Fruit fly (Drosophila melanogaster) whole organism, embryonic: ENCODE data around the gene CG11768.

ENCODE experiments used
- C15 ChIP-seq: fragments of 200-800 bp; sonication (Bioruptor generic); IDR thresholded peaks from 3 replicates; pipeline ENCODE4 v1.3.6; 2022; ENCODE audit warnings: missing biosample characterization, missing genetic modification characterization
- CG12391 ChIP-seq: fragments of 200-800 bp; sonication (Bioruptor generic); optimal IDR thresholded peaks from 3 replicates; lab custom pipeline; 2018; ENCODE audit warnings: missing biosample characterization, mild to moderate bottlenecking, missing genetic modification characterization, moderate library complexity
- CG12659 ChIP-seq: fragments of 200-800 bp; sonication (Bioruptor generic); optimal IDR thresholded peaks from 3 replicates; lab custom pipeline; 2017; ENCODE audit warnings: mild to moderate bottlenecking, missing biosample characterization, missing genetic modification reagents, missing genetic modification characterization
- CG13287 ChIP-seq: fragments of 200-800 bp; sonication (Bioruptor generic); IDR thresholded peaks from 2 replicates; pipeline ENCODE4 v1.3.6; 2022; ENCODE audit warnings: missing biosample characterization, missing genetic modification characterization; ENCODE audit not compliant: partially characterized antibody
- CG13424 ChIP-seq: fragments of 200-800 bp; sonication (Bioruptor generic); optimal IDR thresholded peaks from 2 replicates; lab custom pipeline; 2019; ENCODE audit warnings: missing biosample characterization, mild to moderate bottlenecking, missing genetic modification characterization, moderate library complexity
- CG13894 ChIP-seq: fragments of 200-800 bp; sonication (Bioruptor generic); optimal IDR thresholded peaks from 3 replicates; lab custom pipeline; 2018; ENCODE audit warnings: missing biosample characterization, mild to moderate bottlenecking, missing genetic modification characterization, moderate library complexity
- CG14860 ChIP-seq: fragments of 200-800 bp; sonication (Bioruptor generic); IDR thresholded peaks from 3 replicates; pipeline ENCODE4 v1.3.6; 2022; ENCODE audit warnings: missing biosample characterization, missing genetic modification characterization; ENCODE audit not compliant: partially characterized antibody
- CG14965 ChIP-seq: fragments of 200-800 bp; sonication (Bioruptor generic); optimal IDR thresholded peaks from 2 replicates; lab custom pipeline; 2016; ENCODE audit warnings: missing biosample characterization, missing genetic modification characterization, borderline replicate concordance
- CG15514 ChIP-seq: fragments of 200-800 bp; sonication (Bioruptor generic); optimal IDR thresholded peaks from 3 replicates; lab custom pipeline; 2017; ENCODE audit warnings: missing biosample characterization, missing genetic modification characterization, mild to moderate bottlenecking, moderate library complexity, missing genetic modification reagents
- CG17361 ChIP-seq: fragments of 200-800 bp; sonication (Bioruptor generic); IDR thresholded peaks from 3 replicates; pipeline ENCODE4 v1.3.6; 2022; ENCODE audit warnings: missing biosample characterization, missing genetic modification characterization
- CG1832 ChIP-seq: fragments of 200-800 bp; sonication (Bioruptor generic); optimal IDR thresholded peaks from 2 replicates; lab custom pipeline; 2017; ENCODE audit warnings: missing biosample characterization, mild to moderate bottlenecking, missing genetic modification characterization, inconsistent platforms
- CG18476 ChIP-seq: fragments of 200-800 bp; sonication (Bioruptor generic); optimal IDR thresholded peaks from 2 replicates; lab custom pipeline; 2016; ENCODE audit warnings: missing biosample characterization, mild to moderate bottlenecking, missing genetic modification characterization
- CG3065 ChIP-seq: fragments of 200-800 bp; sonication (Bioruptor generic); optimal IDR thresholded peaks from 2 replicates; lab custom pipeline; 2016; ENCODE audit warnings: missing biosample characterization, missing genetic modification characterization
- CG33213 ChIP-seq: fragments of 200-800 bp; sonication (Bioruptor generic); optimal IDR thresholded peaks from 3 replicates; lab custom pipeline; 2016; ENCODE audit warnings: missing biosample characterization, missing genetic modification characterization
- CG3726 ChIP-seq: fragments of 200-800 bp; sonication (Bioruptor generic); IDR thresholded peaks from 3 replicates; pipeline ENCODE4, ENCODE4 v1.3.6; 2022; ENCODE audit warnings: missing biosample characterization, missing genetic modification characterization
- CG5245 ChIP-seq: fragments of 200-800 bp; sonication (Bioruptor generic); optimal IDR thresholded peaks from 3 replicates; lab custom pipeline; 2016; ENCODE audit warnings: missing biosample characterization, missing genetic modification characterization
- CG9876 ChIP-seq: fragments of 200-800 bp; sonication (Bioruptor generic); optimal IDR thresholded peaks from 2 replicates; lab custom pipeline; 2016; ENCODE audit warnings: missing biosample characterization, missing genetic modification characterization
- Doc2 ChIP-seq: fragments of 200-800 bp; sonication (Bioruptor generic); IDR thresholded peaks from 2 replicates; pipeline ENCODE4 v1.3.6; 2022; ENCODE audit warnings: missing biosample characterization, missing genetic modification characterization
- HLH4C ChIP-seq: fragments of 200-800 bp; sonication (Bioruptor generic); IDR thresholded peaks from 3 replicates; pipeline ENCODE4 v1.3.6; 2022; ENCODE audit warnings: missing biosample characterization, missing genetic modification characterization; ENCODE audit not compliant: partially characterized antibody
- Hmx ChIP-seq: fragments of 200-800 bp; sonication (Bioruptor generic); optimal IDR thresholded peaks from 2 replicates; lab custom pipeline; 2016; ENCODE audit warnings: missing biosample characterization, missing genetic modification characterization
- Jarid2 ChIP-seq: fragments of 200-800 bp; sonication (Bioruptor generic); optimal IDR thresholded peaks from 3 replicates; lab custom pipeline; 2017; ENCODE audit warnings: mild to moderate bottlenecking, missing biosample characterization, missing genetic modification reagents, missing genetic modification characterization
- Lim3 ChIP-seq: fragments of 200-800 bp; sonication (Bioruptor generic); IDR thresholded peaks from 2 replicates; pipeline ENCODE4 v1.3.6; 2022; ENCODE audit warnings: missing biosample characterization, missing genetic modification characterization
- MESR4 ChIP-seq: fragments of 200-800 bp; sonication (Bioruptor generic); optimal IDR thresholded peaks from 2 replicates; lab custom pipeline; 2018; ENCODE audit warnings: missing biosample characterization, mild to moderate bottlenecking, missing genetic modification characterization, moderate library complexity
- Meics ChIP-seq: fragments of 200-800 bp; sonication (Bioruptor generic); optimal IDR thresholded peaks from 2 replicates; lab custom pipeline; 2017; ENCODE audit warnings: missing biosample characterization, mild to moderate bottlenecking, missing genetic modification characterization
- NFAT ChIP-seq: fragments of 200-800 bp; sonication (Bioruptor generic); IDR thresholded peaks from 2 replicates; pipeline ENCODE4 v1.3.6; 2022; ENCODE audit warnings: missing biosample characterization, missing genetic modification characterization
- Poxn ChIP-seq: fragments of 200-800 bp; sonication (Bioruptor generic); IDR thresholded peaks from 2 replicates; pipeline ENCODE4 v1.3.6; 2022; ENCODE audit warnings: missing biosample characterization, missing genetic modification characterization
- Six4 ChIP-seq: fragments of 200-800 bp; sonication (Bioruptor generic); optimal IDR thresholded peaks from 2 replicates; lab custom pipeline; 2016; ENCODE audit warnings: missing biosample characterization, missing genetic modification characterization
- Trl ChIP-seq, 3 experiments: fragments of >200 bp in 2 of 3; fragments of 200-800 bp in 1 of 3; sonication (Bioruptor generic) in 1 of 3; optimal IDR thresholded peaks; 2 replicates in 1 of 3; 3 replicates in 2 of 3; lab custom pipeline; 2016 to 2017; ENCODE audit warnings: missing biosample characterization in 1 of 3, missing genetic modification characterization in 1 of 3
- abd-A ChIP-seq: fragments of 200-800 bp; sonication (Bioruptor generic); optimal IDR thresholded peaks from 3 replicates; lab custom pipeline; 2019; ENCODE audit warnings: missing biosample characterization, mild to moderate bottlenecking, missing genetic modification characterization, moderate library complexity
- aop ChIP-seq: fragments of 200-800 bp; sonication (Bioruptor generic); IDR thresholded peaks from 2 replicates; pipeline ENCODE4 v1.3.6; 2022; ENCODE audit warnings: missing biosample characterization, missing genetic modification characterization
- ap ChIP-seq: fragments of 200-800 bp; sonication (Bioruptor generic); IDR thresholded peaks from 2 replicates; pipeline ENCODE4 v1.3.6; 2022; ENCODE audit warnings: missing biosample characterization, missing genetic modification characterization
- ara ChIP-seq: fragments of 200-800 bp; sonication (Bioruptor generic); IDR thresholded peaks from 2 replicates; pipeline ENCODE4 v1.3.6; 2022; ENCODE audit warnings: missing biosample characterization, missing genetic modification characterization
- bbx ChIP-seq: fragments of 200-800 bp; sonication (Bioruptor generic); IDR thresholded peaks from 2 replicates; pipeline ENCODE4 v1.3.6; 2022; ENCODE audit warnings: missing biosample characterization, missing genetic modification characterization; ENCODE audit not compliant: partially characterized antibody
- btn ChIP-seq: fragments of 200-800 bp; sonication (Bioruptor generic); optimal IDR thresholded peaks from 2 replicates; lab custom pipeline; 2016; ENCODE audit warnings: missing biosample characterization, missing genetic modification characterization
- ci ChIP-seq: fragments of 200-800 bp; sonication (Bioruptor generic); IDR thresholded peaks from 3 replicates; pipeline ENCODE4 v1.3.6; 2022; ENCODE audit warnings: missing biosample characterization, missing genetic modification characterization
- dati ChIP-seq: fragments of 200-800 bp; sonication (Bioruptor generic); IDR thresholded peaks from 2 replicates; pipeline ENCODE4 v1.3.6; 2022; ENCODE audit warnings: missing biosample characterization, missing genetic modification characterization
- ftz-f1 ChIP-seq: fragments of 200-800 bp; sonication (Bioruptor generic); optimal IDR thresholded peaks from 2 replicates; lab custom pipeline; 2016; ENCODE audit warnings: missing biosample characterization, missing genetic modification characterization
- gcm2 ChIP-seq: fragments of 200-800 bp; sonication (Bioruptor generic); optimal IDR thresholded peaks from 2 replicates; lab custom pipeline; 2016; ENCODE audit warnings: missing biosample characterization, missing genetic modification characterization
- inv ChIP-seq: fragments of 200-800 bp; sonication (Bioruptor generic); IDR thresholded peaks from 2 replicates; pipeline ENCODE4 v1.3.6; 2022; ENCODE audit warnings: missing biosample characterization, missing genetic modification characterization; ENCODE audit not compliant: partially characterized antibody
- kah ChIP-seq: fragments of 200-800 bp; sonication (Bioruptor generic); optimal IDR thresholded peaks from 2 replicates; lab custom pipeline; 2018; ENCODE audit warnings: missing biosample characterization, mild to moderate bottlenecking, missing genetic modification characterization
- ken ChIP-seq: fragments of 200-800 bp; sonication (Bioruptor generic); IDR thresholded peaks from 3 replicates; pipeline ENCODE4 v1.3.6; 2022; ENCODE audit warnings: missing biosample characterization, missing genetic modification characterization
- kni ChIP-seq: fragments of 200-800 bp; sonication (Bioruptor generic); optimal IDR thresholded peaks from 3 replicates; lab custom pipeline; 2017; ENCODE audit warnings: mild to moderate bottlenecking, missing biosample characterization, missing genetic modification reagents, missing genetic modification characterization
- lov ChIP-seq, 2 experiments: fragments of 200-800 bp in 1 of 2; fragments of >200 bp in 1 of 2; sonication (Bioruptor generic) in 1 of 2; IDR thresholded peaks in 1 of 2; optimal IDR thresholded peaks in 1 of 2; 2 replicates in 1 of 2; 3 replicates in 1 of 2; pipeline versions ENCODE4 v1.3.6 to Lab custom; 2017 to 2022; ENCODE audit warnings: missing biosample characterization in 1 of 2, missing genetic modification characterization in 1 of 2
- mam ChIP-seq: fragments of 200-800 bp; sonication (Bioruptor generic); optimal IDR thresholded peaks from 3 replicates; lab custom pipeline; 2016; ENCODE audit warnings: missing biosample characterization, missing genetic modification characterization
- run ChIP-seq: fragments of 200-800 bp; sonication (Bioruptor generic); optimal IDR thresholded peaks from 3 replicates; lab custom pipeline; 2018; ENCODE audit warnings: missing biosample characterization, mild to moderate bottlenecking, missing genetic modification characterization
- schlank ChIP-seq: fragments of 200-800 bp; sonication (Bioruptor generic); optimal IDR thresholded peaks from 2 replicates; lab custom pipeline; 2018; ENCODE audit warnings: missing biosample characterization, mild to moderate bottlenecking, missing genetic modification characterization
- ssp ChIP-seq: fragments of 200-800 bp; sonication (Bioruptor generic); IDR thresholded peaks from 2 replicates; pipeline ENCODE4 v1.3.6; 2022; ENCODE audit warnings: missing biosample characterization, missing genetic modification characterization
- wek ChIP-seq: fragments of 200-800 bp; sonication (Bioruptor generic); optimal IDR thresholded peaks from 3 replicates; lab custom pipeline; 2018; ENCODE audit warnings: missing biosample characterization, mild to moderate bottlenecking, missing genetic modification characterization, moderate library complexity

The CG11768 gene

dm6 chr3R:8792463-8793175, 24.6 kb upstream of the CG11768 start (continued):
- TF ChIP-seq Doc2 (GFP tag; lab: Robert Waterston, UW) = no peak
- TF ChIP-seq ftz-f1 (GFP tag; lab: Kevin White, UChicago) = no peak
- no peak; the same call in 2 of the 3 replicates for TF ChIP-seq HLH4C (GFP tag; lab: Robert Waterston, UW)
- TF ChIP-seq kni = peak; percentile 50
- TF ChIP-seq ken = no peak
- no peak for TF ChIP-seq CG12391 (tag; lab: Kevin White, UChicago)
- no peak for TF ChIP-seq inv (GFP tag; lab: Robert Waterston, UW)
- TF ChIP-seq CG5245 (GFP tag; lab: Kevin White, UChicago) = no peak
- TF ChIP-seq CG3065 (GFP tag; lab: Kevin White, UChicago) = no peak
- TF ChIP-seq CG15514 = no peak
- no peak for TF ChIP-seq CG13287 (GFP tag; lab: Robert Waterston, UW)
- TF ChIP-seq CG17361 (GFP tag; lab: Robert Waterston, UW) = no peak
- TF ChIP-seq Poxn = no peak
- TF ChIP-seq run (tag; lab: Kevin White, UChicago) = no peak
- no peak for TF ChIP-seq ara
- no peak for TF ChIP-seq C15 (GFP tag; lab: Robert Waterston, UW)
- no peak for TF ChIP-seq CG18476
- no peak for TF ChIP-seq kah (GFP tag; lab: Kevin White, UChicago)
- TF ChIP-seq schlank (tag; lab: Kevin White, UChicago) = no peak
- no peak for TF ChIP-seq Hmx
- no peak for TF ChIP-seq CG14965 (GFP tag; lab: Kevin White, UChicago)
- 0 out of 2 replicates have a peak, but pooled peaks have one; percentile 10 for TF ChIP-seq bbx (GFP tag; lab: Robert Waterston, UW)
- TF ChIP-seq CG12659 = no peak
- TF ChIP-seq wek = no peak
- TF ChIP-seq btn (GFP tag; lab: Kevin White, UChicago) = no peak
- no peak for TF ChIP-seq gcm2
- no peak for TF ChIP-seq Lim3
- no peak for TF ChIP-seq CG13424 (tag; lab: Kevin White, UChicago)
- TF ChIP-seq Meics (GFP tag; lab: Kevin White, UChicago) = no peak
- no peak for TF ChIP-seq abd-A
- TF ChIP-seq lov (optimal IDR thresholded peaks at IDR 0.05; lab: Kevin White, UChicago) = no peak
- TF ChIP-seq lov (GFP tag; IDR thresholded peaks at IDR 0.05; lab: Robert Waterston, UW) = no peak
- TF ChIP-seq CG9876 (GFP tag; lab: Kevin White, UChicago) = no peak
- no peak for TF ChIP-seq NFAT (GFP tag; lab: Robert Waterston, UW)
- TF ChIP-seq ap (GFP tag; lab: Robert Waterston, UW) = no peak
- TF ChIP-seq CG13894 (tag; lab: Kevin White, UChicago) = peak; percentile 2
- peak; percentile 54 for TF ChIP-seq CG1832 (GFP tag; lab: Kevin White, UChicago)
- peak; percentile 62 for TF ChIP-seq Jarid2 (GFP tag; lab: Kevin White, UChicago)
- TF ChIP-seq mam (GFP tag; lab: Kevin White, UChicago) = no peak
- TF ChIP-seq ssp (GFP tag; lab: Robert Waterston, UW) = no peak
- no peak for TF ChIP-seq aop (GFP tag; lab: Robert Waterston, UW)
- 0 out of 3 replicates have a peak, but pooled peaks have one; percentile 24 for TF ChIP-seq ci (GFP tag; lab: Robert Waterston, UW)
- peak; percentile 27 to 80 for TF ChIP-seq Trl (optimal IDR thresholded peaks at IDR 0.05; lab: Kevin White, UChicago)
- TF ChIP-seq Trl (GFP tag; optimal IDR thresholded peaks at IDR 0.05; lab: Kevin White, UChicago) = no peak
- TF ChIP-seq dati (GFP tag; lab: Robert Waterston, UW) = no peak
- no peak for TF ChIP-seq CG3726
- TF ChIP-seq CG14860 (GFP tag; lab: Robert Waterston, UW) = 0 out of 3 replicates have a peak, but pooled peaks have one; percentile 37
- no peak for TF ChIP-seq Six4 (GFP tag; lab: Kevin White, UChicago)
- no peak for TF ChIP-seq CG33213 (GFP tag; lab: Kevin White, UChicago)
- no peak for TF ChIP-seq MESR4 (GFP tag; lab: Kevin White, UChicago)
